Worm (Caenorhabditis elegans) whole organism, young adult: ENCODE data around the gene W08F4.1.

ENCODE experiments used
- B0261.1 ChIP-seq: sonication (generic microtip); optimal IDR thresholded peaks from 2 replicates; lab custom pipeline; 2016; ENCODE audit warnings: mild to moderate bottlenecking, missing genetic modification characterization, moderate library complexity, missing compliant biosample characterization
- D2030.7 ChIP-seq: fragments of 200-800 bp; sonication (Bioruptor generic); IDR thresholded peaks from 2 replicates; pipeline ENCODE4 v1.3.6; 2022; ENCODE audit warnings: missing genetic modification reagents, missing genetic modification characterization, missing compliant biosample characterization
- F33H1.4 ChIP-seq: fragments of 200-800 bp; sonication (Bioruptor generic); IDR thresholded peaks from 2 replicates; pipeline ENCODE4 v1.3.6; 2022; ENCODE audit warnings: missing genetic modification reagents, missing genetic modification characterization, missing compliant biosample characterization
- F57A8.1 ChIP-seq: fragments of 200-800 bp; sonication (Bioruptor generic); optimal IDR thresholded peaks from 2 replicates; lab custom pipeline; 2018; ENCODE audit warnings: mild to moderate bottlenecking, missing genetic modification characterization, moderate library complexity, missing compliant biosample characterization
- K12H6.12 ChIP-seq: fragments of 200-800 bp; sonication (Bioruptor generic); optimal IDR thresholded peaks from 2 replicates; lab custom pipeline; 2018; ENCODE audit warnings: mild to moderate bottlenecking, missing genetic modification characterization, missing compliant biosample characterization
- T07F8.4 ChIP-seq: sonication (generic microtip); optimal IDR thresholded peaks from 2 replicates; lab custom pipeline; 2016; ENCODE audit warnings: mild to moderate bottlenecking, missing genetic modification characterization, moderate library complexity, missing compliant biosample characterization
- Y53G8AR.9 ChIP-seq: fragments of 200-800 bp; sonication (Bioruptor generic); conservative IDR thresholded peaks from 2 replicates; pipeline ENCODE4 v1.3.6; 2022; ENCODE audit warnings: missing genetic modification reagents, missing genetic modification characterization, missing compliant biosample characterization
- Y95B8A.8 ChIP-seq: fragments of 200-800 bp; sonication (Bioruptor generic); IDR thresholded peaks from 2 replicates; pipeline ENCODE4 v1.3.6; 2022; ENCODE audit warnings: missing genetic modification reagents, missing genetic modification characterization, missing compliant biosample characterization
- ZK185.1 ChIP-seq: sonication (generic microtip); optimal IDR thresholded peaks from 2 replicates; lab custom pipeline; 2016; ENCODE audit warnings: mild to moderate bottlenecking, missing genetic modification characterization, missing compliant biosample characterization; ENCODE audit not compliant: poor library complexity, severe bottlenecking
- aptf-3 ChIP-seq: fragments of 200-800 bp; sonication (Bioruptor generic); IDR thresholded peaks from 2 replicates; pipeline ENCODE4 v1.3.6; 2022; ENCODE audit warnings: missing genetic modification characterization, missing compliant biosample characterization
- ceh-100 ChIP-seq: fragments of 200-800 bp; sonication (Bioruptor generic); IDR thresholded peaks from 2 replicates; pipeline ENCODE4 v1.3.6; 2022; ENCODE audit warnings: missing genetic modification reagents, missing genetic modification characterization, missing compliant biosample characterization
- ceh-40 ChIP-seq: fragments of 200-800 bp; sonication (Bioruptor generic); IDR thresholded peaks from 2 replicates; pipeline ENCODE4 v1.3.6; 2022; ENCODE audit warnings: missing genetic modification characterization, missing compliant biosample characterization
- ceh-91 ChIP-seq: fragments of 200-800 bp; sonication (Bioruptor generic); IDR thresholded peaks from 2 replicates; pipeline ENCODE4 v1.3.6; 2022; ENCODE audit warnings: missing genetic modification reagents, missing genetic modification characterization, missing compliant biosample characterization
- chd-7 ChIP-seq: sonication (generic microtip); optimal IDR thresholded peaks from 2 replicates; lab custom pipeline; 2016; ENCODE audit warnings: mild to moderate bottlenecking, missing genetic modification characterization, moderate library complexity, missing compliant biosample characterization
- dox-1 ChIP-seq: fragments of 200-800 bp; sonication (Bioruptor generic); IDR thresholded peaks from 2 replicates; pipeline ENCODE4 v1.3.6; 2022; ENCODE audit warnings: missing genetic modification reagents, missing genetic modification characterization, missing compliant biosample characterization
- dpl-1 ChIP-seq: fragments of 150-350 bp; optimal IDR thresholded peaks from 2 replicates; lab custom pipeline; 2014; ENCODE audit warnings: missing biosample characterization, missing genetic modification reagents, missing genetic modification characterization
- efl-1 ChIP-seq: fragments of 150-350 bp; optimal IDR thresholded peaks from 2 replicates; lab custom pipeline; 2014; ENCODE audit warnings: missing biosample characterization, missing genetic modification reagents, missing genetic modification characterization
- egl-44 ChIP-seq: fragments of 200-800 bp; sonication (Bioruptor generic); IDR thresholded peaks from 2 replicates; pipeline ENCODE4 v1.3.6; 2022; ENCODE audit warnings: missing genetic modification reagents, missing genetic modification characterization, missing compliant biosample characterization
- ekl-4 ChIP-seq: fragments of 200-800 bp; sonication (Bioruptor generic); IDR thresholded peaks from 2 replicates; pipeline ENCODE4 v1.3.6; 2022; ENCODE audit warnings: missing genetic modification reagents, missing genetic modification characterization, missing compliant biosample characterization
- fkh-3 ChIP-seq: sonication (generic microtip); optimal IDR thresholded peaks from 2 replicates; lab custom pipeline; 2016; ENCODE audit warnings: mild to moderate bottlenecking, missing genetic modification characterization, missing compliant biosample characterization
- hmg-1.2 ChIP-seq: fragments of 200-800 bp; sonication (Bioruptor generic); IDR thresholded peaks from 2 replicates; pipeline ENCODE4 v1.3.6; 2022; ENCODE audit warnings: missing genetic modification reagents, missing genetic modification characterization, missing compliant biosample characterization
- hrde-1 ChIP-seq: sonication (generic microtip); optimal IDR thresholded peaks from 2 replicates; lab custom pipeline; 2016; ENCODE audit warnings: missing genetic modification characterization, mild to moderate bottlenecking, missing compliant biosample characterization, moderate library complexity, missing genotype, missing genetic modification reagents, borderline replicate concordance
- lin-40 ChIP-seq: sonication (generic microtip); optimal IDR thresholded peaks from 2 replicates; lab custom pipeline; 2016; ENCODE audit warnings: missing genetic modification characterization, mild to moderate bottlenecking, missing compliant biosample characterization, missing genotype, missing genetic modification reagents
- lin-54 ChIP-seq: fragments of 200-800 bp; sonication (Bioruptor generic); optimal IDR thresholded peaks from 2 replicates; lab custom pipeline; 2018; ENCODE audit warnings: mild to moderate bottlenecking, missing genetic modification characterization, missing compliant biosample characterization
- lsl-1 ChIP-seq: fragments of 200-800 bp; sonication (Bioruptor generic); optimal IDR thresholded peaks from 2 replicates; lab custom pipeline; 2018; ENCODE audit warnings: mild to moderate bottlenecking, missing genetic modification characterization, moderate library complexity, missing compliant biosample characterization
- madf-3 ChIP-seq: fragments of 200-800 bp; sonication (Bioruptor generic); IDR thresholded peaks from 2 replicates; pipeline ENCODE4 v1.3.6; 2022; ENCODE audit warnings: missing genetic modification reagents, missing genetic modification characterization, missing compliant biosample characterization
- madf-6 ChIP-seq: fragments of 200-800 bp; sonication (Bioruptor generic); IDR thresholded peaks from 2 replicates; pipeline ENCODE4 v1.3.6; 2022; ENCODE audit warnings: missing genetic modification reagents, missing genetic modification characterization, missing compliant biosample characterization
- madf-8 ChIP-seq: fragments of 200-800 bp; sonication (Bioruptor generic); conservative IDR thresholded peaks from 2 replicates; pipeline ENCODE4 v1.3.6; 2022; ENCODE audit warnings: missing genetic modification reagents, missing genetic modification characterization, missing compliant biosample characterization
- mcd-1 ChIP-seq: fragments of 200-800 bp; sonication (Bioruptor generic); IDR thresholded peaks from 2 replicates; pipeline ENCODE4 v1.3.6; 2022; ENCODE audit warnings: missing genetic modification reagents, missing genetic modification characterization, missing compliant biosample characterization
- nfya-2 ChIP-seq: fragments of 200-800 bp; sonication (Bioruptor generic); IDR thresholded peaks from 2 replicates; pipeline ENCODE4 v1.3.6; 2022; ENCODE audit warnings: missing genetic modification reagents, missing genetic modification characterization, missing compliant biosample characterization
- nfyb-1 ChIP-seq: fragments of 200-800 bp; sonication (Bioruptor generic); IDR thresholded peaks from 2 replicates; pipeline ENCODE4 v1.3.6; 2022; ENCODE audit warnings: missing genetic modification reagents, missing genetic modification characterization, missing compliant biosample characterization
- nhr-179 ChIP-seq: sonication (generic microtip); optimal IDR thresholded peaks from 2 replicates; lab custom pipeline; 2016; ENCODE audit warnings: mild to moderate bottlenecking, missing genetic modification characterization, missing compliant biosample characterization
- pbrm-1 ChIP-seq: fragments of 200-800 bp; sonication (Bioruptor generic); IDR thresholded peaks from 2 replicates; pipeline ENCODE4 v1.3.6; 2022; ENCODE audit warnings: missing genetic modification reagents, missing genetic modification characterization, missing compliant biosample characterization
- rcor-1 ChIP-seq: fragments of 200-800 bp; sonication (Bioruptor generic); IDR thresholded peaks from 2 replicates; pipeline ENCODE4 v1.3.6; 2022; ENCODE audit warnings: missing genetic modification reagents, missing genetic modification characterization, missing compliant biosample characterization
- rec-8 ChIP-seq, 2 experiments: sonication (generic microtip); optimal IDR thresholded peaks; 2 replicates each; lab custom pipeline; 2016; ENCODE audit warnings: mild to moderate bottlenecking in 2 of 2, missing genetic modification characterization in 2 of 2, missing genetic modification reagents in 2 of 2, missing genotype in 2 of 2, missing biosample characterization in 1 of 2, missing compliant biosample characterization in 1 of 2, moderate library complexity in 1 of 2
- repo-1 ChIP-seq: sonication (generic microtip); optimal IDR thresholded peaks from 2 replicates; lab custom pipeline; 2017; ENCODE audit warnings: mild to moderate bottlenecking, missing genetic modification characterization, missing compliant biosample characterization
- snpc-1.1 ChIP-seq: sonication (generic microtip); optimal IDR thresholded peaks from 2 replicates; lab custom pipeline; 2017; ENCODE audit warnings: missing genetic modification characterization, mild to moderate bottlenecking, missing compliant biosample characterization, antibody characterized with exemption, moderate library complexity, missing genotype, missing genetic modification reagents; ENCODE audit not compliant: insufficient read depth
- snpc-1.3 ChIP-seq: sonication (generic microtip); optimal IDR thresholded peaks from 2 replicates; lab custom pipeline; 2017; ENCODE audit warnings: missing genetic modification characterization, mild to moderate bottlenecking, missing compliant biosample characterization, antibody characterized with exemption, moderate library complexity, missing genotype, missing genetic modification reagents; ENCODE audit not compliant: insufficient read depth
- snpc-3.4 ChIP-seq: sonication (generic microtip); optimal IDR thresholded peaks from 2 replicates; lab custom pipeline; 2017; ENCODE audit warnings: missing genetic modification characterization, mild to moderate bottlenecking, missing compliant biosample characterization, antibody characterized with exemption, moderate library complexity, missing genotype, missing genetic modification reagents
- snpc-4 ChIP-seq, 5 experiments: fragments of 150-350 bp in 1 of 5; sonication (generic microtip) in 4 of 5; optimal IDR thresholded peaks; 2 replicates each; lab custom pipeline; 2014 to 2018; ENCODE audit warnings: missing genetic modification characterization in 5 of 5, missing biosample characterization in 3 of 5, antibody characterized with exemption in 2 of 5, mild to moderate bottlenecking in 2 of 5, missing compliant biosample characterization in 2 of 5, missing genotype in 2 of 5, moderate library complexity in 2 of 5, missing genetic modification reagents in 1 of 5
- unc-130 ChIP-seq: sonication (generic microtip); optimal IDR thresholded peaks from 2 replicates; lab custom pipeline; 2016; ENCODE audit warnings: missing genetic modification reagents, missing genetic modification characterization, missing compliant biosample characterization
- xnd-1 ChIP-seq: sonication (generic microtip); optimal IDR thresholded peaks from 2 replicates; lab custom pipeline; 2016; ENCODE audit warnings: missing genotype, missing genetic modification reagents, missing genetic modification characterization, missing compliant biosample characterization
- zfh-2 ChIP-seq: fragments of 200-800 bp; sonication (Bioruptor generic); conservative IDR thresholded peaks from 2 replicates; pipeline ENCODE4 v1.3.6; 2022; ENCODE audit warnings: missing genetic modification reagents, missing genetic modification characterization, missing compliant biosample characterization
- ztf-6 ChIP-seq: fragments of 200-800 bp; sonication (Bioruptor generic); IDR thresholded peaks from 2 replicates; pipeline ENCODE4 v1.3.6; 2022; ENCODE audit warnings: missing genetic modification reagents, missing genetic modification characterization, missing compliant biosample characterization

The W08F4.1 gene

ce11 chrII:580189-580643, 13.1 kb upstream of the W08F4.1 start, which contains the start of the genes cdc-37 and W08F4.3:
TSS of gene cdc-37 (minus strand) at chrII:580593.
TSS of gene W08F4.3 (plus strand) at chrII:580602.
- TF ChIP-seq F33H1.4 (GFP tag; lab: Robert Waterston, UW): peak; percentile 60; the same call in 1 of the 2 replicates
- no peak for TF ChIP-seq rec-8 (tag; optimal IDR thresholded peaks at IDR 0.05; lab: Kevin White, UChicago)
- TF ChIP-seq Y95B8A.8 (GFP tag; lab: Robert Waterston, UW): no peak
- TF ChIP-seq egl-44 (GFP tag; lab: Robert Waterston, UW): no peak
- TF ChIP-seq ceh-91: peak; percentile 69
- no peak for TF ChIP-seq F57A8.1 (GFP tag; lab: Kevin White, UChicago)
- peak; percentile 87 for TF ChIP-seq madf-6 (GFP tag; lab: Robert Waterston, UW)
- 0 out of 2 replicates have a peak, but pooled peaks have one; percentile 54 for TF ChIP-seq madf-3 (GFP tag; lab: Robert Waterston, UW)
- TF ChIP-seq dpl-1 (GFP tag; lab: Kevin White, UChicago): peak; percentile 54
- no peak for TF ChIP-seq ZK185.1 (tag; lab: Kevin White, UChicago)
- TF ChIP-seq hmg-1.2: peak; percentile 36; the same call in 1 of the 2 replicates
- peak; percentile 52 for TF ChIP-seq lin-54 (GFP tag; lab: Kevin White, UChicago)
- no peak for TF ChIP-seq zfh-2 (GFP tag; lab: Robert Waterston, UW)
- 0 out of 2 replicates have a peak, but pooled peaks have one; percentile 20 for TF ChIP-seq pbrm-1
- TF ChIP-seq D2030.7 (GFP tag; lab: Robert Waterston, UW): peak; percentile 72
- TF ChIP-seq efl-1 (GFP tag; lab: Kevin White, UChicago): peak; percentile 90
- TF ChIP-seq snpc-1.3 (tag; lab: Kevin White, UChicago): peak; percentile 27
- peak; percentile 12 for TF ChIP-seq snpc-1.1 (tag; lab: Kevin White, UChicago)
- peak; percentile 37 for TF ChIP-seq lsl-1
- peak; percentile 63 for TF ChIP-seq mcd-1 (GFP tag; lab: Robert Waterston, UW)
- peak; percentile 27; the same call in 1 of the 2 replicates for TF ChIP-seq ekl-4 (GFP tag; lab: Robert Waterston, UW)
- peak; percentile 51 for TF ChIP-seq snpc-3.4 (tag; lab: Kevin White, UChicago)
- no peak for TF ChIP-seq Y53G8AR.9
- TF ChIP-seq madf-8: peak; percentile 75
- peak; percentile 57 for TF ChIP-seq xnd-1 (tag; lab: Kevin White, UChicago)
- TF ChIP-seq repo-1: no peak
- TF ChIP-seq dox-1 (GFP tag; lab: Robert Waterston, UW): peak; percentile 24; the same call in 1 of the 2 replicates
- TF ChIP-seq rcor-1 (GFP tag; lab: Robert Waterston, UW): peak; percentile 19; the same call in 1 of the 2 replicates

- TF ChIP-seq ceh-100 (GFP tag; lab: Robert Waterston, UW) (no peak), lin-40 (tag; lab: Kevin White, UChicago) (no peak), ceh-40 (GFP tag; lab: Robert Waterston, UW) (no peak), K12H6.12 (tag; lab: Kevin White, UChicago) (no peak), T07F8.4 (tag; lab: Kevin White, UChicago) (no peak), snpc-1.3 (tag; lab: Kevin White, UChicago) (no peak), nhr-179 (tag; lab: Kevin White, UChicago) (no peak), nfya-2 (GFP tag; lab: Robert Waterston, UW) (no peak), fkh-3 (tag; lab: Kevin White, UChicago) (no peak), snpc-4 (GFP tag; optimal IDR thresholded peaks at IDR 0.05; lab: Kevin White, UChicago) (no peak), snpc-4 (tag; optimal IDR thresholded peaks at IDR 0.05; lab: Kevin White, UChicago) (peak in 1 of 4 experiments; percentile 23), B0261.1 (tag; lab: Kevin White, UChicago) (no peak), Y53G8AR.9 (0 out of 2 replicates have a peak, but pooled peaks have one; percentile 51), hmg-1.2 (0 out of 2 replicates have a peak, but pooled peaks have one; percentile 20), unc-130 (GFP tag; lab: Kevin White, UChicago) (no peak), repo-1 (no peak), dpl-1 (GFP tag; lab: Kevin White, UChicago) (no peak), hrde-1 (peak; percentile 3), mcd-1 (GFP tag; lab: Robert Waterston, UW) (no peak), nfyb-1 (GFP tag; lab: Robert Waterston, UW) (no peak), xnd-1 (tag; lab: Kevin White, UChicago) (peak; percentile 9), chd-7 (tag; lab: Kevin White, UChicago) (no peak), ztf-6 (GFP tag; lab: Robert Waterston, UW) (no peak), aptf-3 (GFP tag; lab: Robert Waterston, UW) (no peak)
Measured at ce11 chrII:581983-582382, 11.3 kb upstream of the W08F4.1 start.
